Worm (Caenorhabditis elegans): ENCODE results near the gene smc-4.

smc-4 gene

ce11 chrIII:4587177-4587576 is at the start of gene smc-4, which contains the start of gene F35G12.7:
smc-4 (plus strand) TSS chrIII:4587501.
F35G12.7 (minus strand) TSS chrIII:4587330.
- TF ChIP-seq ztf-23 (GFP tag; IDR thresholded peaks at IDR 0.05) (peak; percentile 34; the same call in 1 of the 2 replicates), T22C8.4 (GFP tag; IDR thresholded peaks at IDR 0.05) (0 out of 2 replicates have a peak, but pooled peaks have one; percentile 20), ztf-29 (GFP tag; IDR thresholded peaks at IDR 0.05) (no peak)

ce11 chrIII:4540604-4541003 is 46.7 kb upstream of the smc-4 start, which contains the start of gene ugt-62:
ugt-62 (minus strand) TSS chrIII:4540623.
- TF ChIP-seq T22C8.4 (GFP tag; IDR thresholded peaks at IDR 0.05) (no peak), klf-2 (GFP tag; conservative IDR thresholded peaks at IDR 0.05) (no peak), med-1 (GFP tag; optimal IDR thresholded peaks at IDR 0.05; ENCODE audit: insufficient read depth) (no peak), flt-1 (GFP tag; IDR thresholded peaks at IDR 0.05) (no peak), ref-1 (GFP tag; conservative IDR thresholded peaks at IDR 0.05) (no peak), cog-1 (tag; optimal IDR thresholded peaks at IDR 0.05) (no peak), ztf-29 (GFP tag; IDR thresholded peaks at IDR 0.05) (no peak), tab-1 (GFP tag; IDR thresholded peaks at IDR 0.05) (no peak), ztf-23 (GFP tag; IDR thresholded peaks at IDR 0.05) (no peak)

- TF ChIP-seq flt-1 (GFP tag; IDR thresholded peaks at IDR 0.05) (peak; percentile 62; the same call in 1 of the 2 replicates), cog-1 (tag; optimal IDR thresholded peaks at IDR 0.05) (peak; percentile 8), med-1 (GFP tag; optimal IDR thresholded peaks at IDR 0.05; ENCODE audit: insufficient read depth) (peak; percentile 70), T22C8.4 (GFP tag; IDR thresholded peaks at IDR 0.05) (no peak), tab-1 (GFP tag; IDR thresholded peaks at IDR 0.05) (no peak; the same call in 1 of the 2 replicates)
Observed at ce11 chrIII:4542362-4542931, 44.9 kb upstream of the smc-4 start, which contains the start of the genes mrps-34 and cisd-3.1. mrps-34 (minus strand) TSS chrIII:4542452. cisd-3.1 (plus strand) TSS chrIII:4542881.

- no peak for TF ChIP-seq tab-1 (GFP tag; IDR thresholded peaks at IDR 0.05)
- TF ChIP-seq cog-1 (tag; optimal IDR thresholded peaks at IDR 0.05): no peak
- TF ChIP-seq T22C8.4 (GFP tag; IDR thresholded peaks at IDR 0.05): no peak
- no peak for TF ChIP-seq ztf-29 (GFP tag; IDR thresholded peaks at IDR 0.05)
- no peak for TF ChIP-seq flt-1 (GFP tag; IDR thresholded peaks at IDR 0.05)
- no peak for TF ChIP-seq klf-2 (GFP tag; conservative IDR thresholded peaks at IDR 0.05)
- no peak for TF ChIP-seq ztf-23 (GFP tag; IDR thresholded peaks at IDR 0.05)
- no peak for TF ChIP-seq med-1 (GFP tag; optimal IDR thresholded peaks at IDR 0.05; ENCODE audit: insufficient read depth)
- TF ChIP-seq ref-1 (GFP tag; conservative IDR thresholded peaks at IDR 0.05): no peak
Observed at ce11 chrIII:4544959-4545358, 42.3 kb upstream of the smc-4 start, which contains the start of gene M88.3. M88.3 (minus strand) TSS chrIII:4545059.

ce11 chrIII:4548739-4549138 is 38.6 kb upstream of the smc-4 start, which contains the start of gene M88.4:
M88.4 (plus strand) TSS chrIII:4549039.
- TF ChIP-seq flt-1 (GFP tag; IDR thresholded peaks at IDR 0.05) (no peak), ztf-23 (GFP tag; IDR thresholded peaks at IDR 0.05) (no peak), T22C8.4 (GFP tag; IDR thresholded peaks at IDR 0.05) (no peak), ztf-29 (GFP tag; IDR thresholded peaks at IDR 0.05) (no peak), med-1 (GFP tag; optimal IDR thresholded peaks at IDR 0.05; ENCODE audit: insufficient read depth) (no peak)

ce11 chrIII:4551963-4552362 is 35.3 kb upstream of the smc-4 start:
- no peak for TF ChIP-seq T22C8.4 (GFP tag; IDR thresholded peaks at IDR 0.05)
- no peak for TF ChIP-seq ref-1 (GFP tag; conservative IDR thresholded peaks at IDR 0.05)
- no peak for TF ChIP-seq med-1 (GFP tag; optimal IDR thresholded peaks at IDR 0.05; ENCODE audit: insufficient read depth)
- no peak for TF ChIP-seq tab-1 (GFP tag; IDR thresholded peaks at IDR 0.05)
- TF ChIP-seq ztf-23 (GFP tag; IDR thresholded peaks at IDR 0.05): no peak
- no peak for TF ChIP-seq klf-2 (GFP tag; conservative IDR thresholded peaks at IDR 0.05)
- TF ChIP-seq cog-1 (tag; optimal IDR thresholded peaks at IDR 0.05): no peak
- no peak for TF ChIP-seq ztf-29 (GFP tag; IDR thresholded peaks at IDR 0.05)
- no peak for TF ChIP-seq flt-1 (GFP tag; IDR thresholded peaks at IDR 0.05)

- no peak for TF ChIP-seq T22C8.4 (GFP tag; IDR thresholded peaks at IDR 0.05)
- TF ChIP-seq klf-2 (GFP tag; conservative IDR thresholded peaks at IDR 0.05): no peak
- TF ChIP-seq med-1 (GFP tag; optimal IDR thresholded peaks at IDR 0.05; ENCODE audit: insufficient read depth): no peak
- no peak for TF ChIP-seq ztf-23 (GFP tag; IDR thresholded peaks at IDR 0.05)
- TF ChIP-seq flt-1 (GFP tag; IDR thresholded peaks at IDR 0.05): no peak
- TF ChIP-seq ref-1 (GFP tag; conservative IDR thresholded peaks at IDR 0.05): no peak
- TF ChIP-seq ztf-29 (GFP tag; IDR thresholded peaks at IDR 0.05): no peak
- TF ChIP-seq tab-1 (GFP tag; IDR thresholded peaks at IDR 0.05): no peak
- TF ChIP-seq cog-1 (tag; optimal IDR thresholded peaks at IDR 0.05): no peak
Observed at ce11 chrIII:4552872-4553271, 34.4 kb upstream of the smc-4 start.

ce11 chrIII:4553316-4553715 is 34.0 kb upstream of the smc-4 start, which contains the start of gene imph-1:
imph-1 (plus strand) TSS chrIII:4553616.
- TF ChIP-seq tab-1 (GFP tag; IDR thresholded peaks at IDR 0.05) (no peak), ztf-23 (GFP tag; IDR thresholded peaks at IDR 0.05) (no peak), ztf-29 (GFP tag; IDR thresholded peaks at IDR 0.05) (no peak), med-1 (GFP tag; optimal IDR thresholded peaks at IDR 0.05; ENCODE audit: insufficient read depth) (no peak), cog-1 (tag; optimal IDR thresholded peaks at IDR 0.05) (no peak), flt-1 (GFP tag; IDR thresholded peaks at IDR 0.05) (no peak), klf-2 (GFP tag; conservative IDR thresholded peaks at IDR 0.05) (no peak), ref-1 (GFP tag; conservative IDR thresholded peaks at IDR 0.05) (no peak), T22C8.4 (GFP tag; IDR thresholded peaks at IDR 0.05) (no peak)

- TF ChIP-seq T22C8.4 (GFP tag; IDR thresholded peaks at IDR 0.05): no peak
- no peak for TF ChIP-seq klf-2 (GFP tag; conservative IDR thresholded peaks at IDR 0.05)
- no peak for TF ChIP-seq flt-1 (GFP tag; IDR thresholded peaks at IDR 0.05)
- TF ChIP-seq cog-1 (tag; optimal IDR thresholded peaks at IDR 0.05): no peak
- TF ChIP-seq ztf-23 (GFP tag; IDR thresholded peaks at IDR 0.05): no peak
- no peak for TF ChIP-seq ref-1 (GFP tag; conservative IDR thresholded peaks at IDR 0.05)
- TF ChIP-seq tab-1 (GFP tag; IDR thresholded peaks at IDR 0.05): no peak
Observed at ce11 chrIII:4555345-4555744, 32.0 kb upstream of the smc-4 start.

- no peak for TF ChIP-seq tab-1 (GFP tag; IDR thresholded peaks at IDR 0.05)
- TF ChIP-seq ref-1 (GFP tag; conservative IDR thresholded peaks at IDR 0.05): no peak
- no peak for TF ChIP-seq ztf-29 (GFP tag; IDR thresholded peaks at IDR 0.05)
- peak; percentile 16 for TF ChIP-seq cog-1 (tag; optimal IDR thresholded peaks at IDR 0.05)
- TF ChIP-seq T22C8.4 (GFP tag; IDR thresholded peaks at IDR 0.05): no peak
- TF ChIP-seq klf-2 (GFP tag; conservative IDR thresholded peaks at IDR 0.05): no peak
- TF ChIP-seq med-1 (GFP tag; optimal IDR thresholded peaks at IDR 0.05; ENCODE audit: insufficient read depth): no peak
Observed at ce11 chrIII:4560393-4560890, 26.9 kb upstream of the smc-4 start.
